Worm (Caenorhabditis elegans) whole organism, midembryonic: ENCODE measurements around the gene B0546.3.

Experiments
- T22C8.4 ChIP-seq: fragments of 200-800 bp; sonication (Bioruptor generic); IDR thresholded peaks from 2 replicates; pipeline ENCODE4 v1.3.6; 2022; ENCODE audit warnings: missing genetic modification characterization, missing compliant biosample characterization
- cog-1 ChIP-seq: sonication (generic microtip); optimal IDR thresholded peaks from 2 replicates; lab custom pipeline; 2016; ENCODE audit warnings: missing genetic modification characterization, missing compliant biosample characterization
- flt-1 ChIP-seq: fragments of 200-800 bp; sonication (Bioruptor generic); IDR thresholded peaks from 2 replicates; pipeline ENCODE4 v1.3.6; 2022; ENCODE audit warnings: missing genetic modification characterization, missing compliant biosample characterization
- klf-2 ChIP-seq: fragments of 200-800 bp; sonication (Bioruptor generic); conservative IDR thresholded peaks from 2 replicates; pipeline ENCODE4 v1.3.6; 2022; ENCODE audit warnings: missing genetic modification reagents, missing genetic modification characterization, missing compliant biosample characterization
- med-1 ChIP-seq: sonication (generic microtip); optimal IDR thresholded peaks from 2 replicates; lab custom pipeline; 2017; ENCODE audit warnings: missing genetic modification characterization, mild to moderate bottlenecking, missing compliant biosample characterization, antibody characterized with exemption, missing genetic modification reagents; ENCODE audit not compliant: insufficient read depth
- ref-1 ChIP-seq: fragments of 200-800 bp; sonication (Bioruptor generic); conservative IDR thresholded peaks from 2 replicates; pipeline ENCODE4 v1.3.6; 2022; ENCODE audit warnings: missing genetic modification reagents, missing genetic modification characterization, missing compliant biosample characterization
- tab-1 ChIP-seq: fragments of 200-800 bp; sonication (Bioruptor generic); IDR thresholded peaks from 2 replicates; pipeline ENCODE4 v1.3.6; 2022; ENCODE audit warnings: missing genetic modification characterization, missing compliant biosample characterization
- ztf-23 ChIP-seq: fragments of 200-800 bp; sonication (Bioruptor generic); IDR thresholded peaks from 2 replicates; pipeline ENCODE4 v1.3.6; 2022; ENCODE audit warnings: missing genetic modification reagents, missing genetic modification characterization, missing compliant biosample characterization
- ztf-29 ChIP-seq: fragments of 200-800 bp; sonication (Bioruptor generic); IDR thresholded peaks from 2 replicates; pipeline ENCODE4 v1.3.6; 2022; ENCODE audit warnings: missing genetic modification reagents, missing genetic modification characterization, missing compliant biosample characterization

DNA sequence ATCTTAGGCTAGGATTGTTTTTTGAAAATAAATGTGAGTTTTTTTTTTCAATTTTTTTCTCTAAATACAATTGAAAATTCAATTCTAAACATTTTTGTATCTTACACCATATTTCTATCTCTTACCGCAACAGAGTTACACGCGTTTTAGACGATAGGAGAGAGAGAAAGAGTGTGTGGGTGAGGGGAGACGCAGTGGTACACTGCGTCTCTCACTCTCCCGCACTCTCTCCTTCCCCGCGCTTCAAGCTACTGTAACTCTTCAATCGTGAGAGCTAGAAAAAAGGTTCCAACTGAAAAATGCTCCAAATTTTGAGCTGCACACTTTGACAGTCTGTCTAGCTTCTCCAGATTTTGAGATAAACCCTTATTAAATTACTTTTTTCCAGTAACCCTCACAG lies 18.9 kb downstream of the B0546.3 start:
- TF ChIP-seq med-1 (GFP tag; lab: Kevin White, UChicago): no peak
- TF ChIP-seq ref-1: no peak
- no peak for TF ChIP-seq tab-1
- TF ChIP-seq ztf-29 (GFP tag; lab: Robert Waterston, UW): no peak
- no peak for TF ChIP-seq T22C8.4 (GFP tag; lab: Robert Waterston, UW)
- no peak for TF ChIP-seq flt-1 (GFP tag; lab: Robert Waterston, UW)
- no peak for TF ChIP-seq ztf-23 (GFP tag; lab: Robert Waterston, UW)
- no peak for TF ChIP-seq cog-1 (tag; lab: Kevin White, UChicago)
- TF ChIP-seq klf-2 (GFP tag; lab: Robert Waterston, UW): no peak
